Worm (Caenorhabditis elegans): Measurements from ENCODE around the gene lcmt-1.

Gene lcmt-1

ce11 chrIII:4391319-4391718, 48.1 kb downstream of the lcmt-1 start:
- no peak for TF ChIP-seq F13C5.2 (tag; optimal IDR thresholded peaks at IDR 0.05)
- TF ChIP-seq flt-1 (GFP tag; IDR thresholded peaks at IDR 0.05) = no peak
- no peak for TF ChIP-seq tbx-37 (GFP tag; conservative IDR thresholded peaks at IDR 0.05)
- TF ChIP-seq ceh-36 (tag; optimal IDR thresholded peaks at IDR 0.05) = no peak

ce11 chrIII:4391938-4392337, 48.7 kb downstream of the lcmt-1 start:
- TF ChIP-seq flt-1 (GFP tag; IDR thresholded peaks at IDR 0.05) (no peak), tbx-37 (GFP tag; conservative IDR thresholded peaks at IDR 0.05) (no peak), tra-4 (tag; optimal IDR thresholded peaks at IDR 0.05) (no peak), B0310.2 (tag; optimal IDR thresholded peaks at IDR 0.05) (no peak), pes-1 (GFP tag; IDR thresholded peaks at IDR 0.05) (no peak), F13C5.2 (tag; optimal IDR thresholded peaks at IDR 0.05) (no peak), hmbx-1 (tag; optimal IDR thresholded peaks at IDR 0.05) (no peak), ceh-13 (GFP tag; optimal IDR thresholded peaks at IDR 0.05) (no peak), ama-1 (optimal IDR thresholded peaks at IDR 0.05) (no peak), ets-7 (tag; optimal IDR thresholded peaks at IDR 0.05) (no peak), scrt-1 (GFP tag; IDR thresholded peaks at IDR 0.05) (no peak), aly-1 (tag; optimal IDR thresholded peaks at IDR 0.05) (no peak), ceh-36 (tag; optimal IDR thresholded peaks at IDR 0.05) (no peak), hmg-4 (GFP tag; optimal IDR thresholded peaks at IDR 0.05) (no peak), tbx-11 (GFP tag; IDR thresholded peaks at IDR 0.05) (no peak), sea-1 (GFP tag; conservative IDR thresholded peaks at IDR 0.05) (no peak), hnd-1 (tag; optimal IDR thresholded peaks at IDR 0.05) (no peak)

DNA sequence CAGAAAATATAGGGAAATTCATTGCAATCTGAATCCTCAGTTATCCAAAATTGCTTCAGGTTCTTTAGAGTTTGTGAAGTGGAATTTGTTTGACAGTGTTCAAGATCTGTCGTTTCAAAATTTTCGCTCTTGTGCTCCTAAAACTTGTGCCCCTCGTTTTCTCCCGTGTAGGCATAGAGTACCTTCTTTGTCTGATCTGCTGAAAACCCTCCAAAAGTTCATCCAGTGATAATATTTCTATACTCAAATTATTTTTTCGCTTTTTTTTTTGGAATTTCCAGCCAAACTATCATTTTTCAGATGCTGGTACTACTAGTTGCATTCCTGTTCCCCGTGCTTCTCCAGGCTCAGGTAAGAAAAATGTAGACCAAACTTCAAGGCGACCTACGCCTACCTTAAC, 51.2 kb downstream of the lcmt-1 start, which contains the start of gene R07E5.4:
Gene R07E5.4, plus strand, starts transcription at position 301 of the 400 bp plus-strand sequence.
- TF ChIP-seq ama-1 (optimal IDR thresholded peaks at IDR 0.05) (no peak), ceh-36 (tag; optimal IDR thresholded peaks at IDR 0.05) (no peak), tbx-37 (GFP tag; conservative IDR thresholded peaks at IDR 0.05) (no peak), F13C5.2 (tag; optimal IDR thresholded peaks at IDR 0.05) (no peak), hnd-1 (tag; optimal IDR thresholded peaks at IDR 0.05) (no peak), scrt-1 (GFP tag; IDR thresholded peaks at IDR 0.05) (no peak), ets-7 (tag; optimal IDR thresholded peaks at IDR 0.05) (no peak), sea-1 (GFP tag; conservative IDR thresholded peaks at IDR 0.05) (no peak), B0310.2 (tag; optimal IDR thresholded peaks at IDR 0.05) (no peak), pes-1 (GFP tag; IDR thresholded peaks at IDR 0.05) (no peak), hmg-4 (GFP tag; optimal IDR thresholded peaks at IDR 0.05) (no peak), tra-4 (tag; optimal IDR thresholded peaks at IDR 0.05) (no peak)

All from whole organism, early embryonic.